Fruit fly (Drosophila melanogaster): ENCODE measurements around the gene CG45064.

- TF ChIP-seq pad (GFP tag; optimal IDR thresholded peaks at IDR 0.05) = no peak
- TF ChIP-seq cnc (optimal IDR thresholded peaks at IDR 0.05) = no peak
- TF ChIP-seq CG14711 (tag; optimal IDR thresholded peaks at IDR 0.05) = no peak
- TF ChIP-seq Hr96 (GFP tag; optimal IDR thresholded peaks at IDR 0.05) = no peak
- TF ChIP-seq cic (GFP tag; optimal IDR thresholded peaks at IDR 0.05) = no peak
- TF ChIP-seq CG5204 (GFP tag; optimal IDR thresholded peaks at IDR 0.05) = no peak
- TF ChIP-seq CG7045 (GFP tag; optimal IDR thresholded peaks at IDR 0.05) = no peak
- no peak for TF ChIP-seq Crg-1 (GFP tag; optimal IDR thresholded peaks at IDR 0.05)
- TF ChIP-seq CG33017 (tag; optimal IDR thresholded peaks at IDR 0.05) = no peak
- no peak for TF ChIP-seq Clk (GFP tag; optimal IDR thresholded peaks at IDR 0.05)
- no peak for TF ChIP-seq Mnt (GFP tag; optimal IDR thresholded peaks at IDR 0.05)
- no peak for TF ChIP-seq tj (GFP tag; optimal IDR thresholded peaks at IDR 0.05)
Observed at dm6 chrX:14841893-14842505, 40.4 kb downstream of the CG45064 start.
